Worm (Caenorhabditis elegans): ENCODE results near the gene ints-2.

ints-2 gene

ce11 chrV:14212813-14213212 lies 27.3 kb downstream of the ints-2 start:
- TF ChIP-seq ama-1 (optimal IDR thresholded peaks at IDR 0.05) (no peak), B0310.2 (tag; optimal IDR thresholded peaks at IDR 0.05) (no peak), tra-4 (tag; optimal IDR thresholded peaks at IDR 0.05) (no peak), aly-1 (tag; optimal IDR thresholded peaks at IDR 0.05) (no peak), tbx-37 (GFP tag; conservative IDR thresholded peaks at IDR 0.05) (no peak), hmbx-1 (tag; optimal IDR thresholded peaks at IDR 0.05) (no peak), ceh-36 (tag; optimal IDR thresholded peaks at IDR 0.05) (no peak), pes-1 (GFP tag; IDR thresholded peaks at IDR 0.05) (no peak), ets-7 (tag; optimal IDR thresholded peaks at IDR 0.05) (no peak), sea-1 (GFP tag; conservative IDR thresholded peaks at IDR 0.05) (no peak), F13C5.2 (tag; optimal IDR thresholded peaks at IDR 0.05) (no peak), ceh-13 (GFP tag; optimal IDR thresholded peaks at IDR 0.05) (no peak), hmg-4 (GFP tag; optimal IDR thresholded peaks at IDR 0.05) (no peak), scrt-1 (GFP tag; IDR thresholded peaks at IDR 0.05) (no peak), tbx-11 (GFP tag; IDR thresholded peaks at IDR 0.05) (no peak), flt-1 (GFP tag; IDR thresholded peaks at IDR 0.05) (no peak), hnd-1 (tag; optimal IDR thresholded peaks at IDR 0.05) (no peak)

ce11 chrV:14215106-14215505 lies 29.6 kb downstream of the ints-2 start, which contains the start of gene T16A9.5:
Gene T16A9.5 (minus strand): TSS chrV:14215206.
- TF ChIP-seq scrt-1 (GFP tag; IDR thresholded peaks at IDR 0.05): no peak
- no peak for TF ChIP-seq aly-1 (tag; optimal IDR thresholded peaks at IDR 0.05)
- TF ChIP-seq ceh-13 (GFP tag; optimal IDR thresholded peaks at IDR 0.05): no peak
- no peak for TF ChIP-seq B0310.2 (tag; optimal IDR thresholded peaks at IDR 0.05)
- no peak for TF ChIP-seq flt-1 (GFP tag; IDR thresholded peaks at IDR 0.05)
- TF ChIP-seq pes-1 (GFP tag; IDR thresholded peaks at IDR 0.05): no peak
- no peak for TF ChIP-seq ceh-36 (tag; optimal IDR thresholded peaks at IDR 0.05)
- no peak for TF ChIP-seq hmbx-1 (tag; optimal IDR thresholded peaks at IDR 0.05)

ce11 chrV:14223141-14223540 lies 37.7 kb downstream of the ints-2 start:
- no peak for TF ChIP-seq tbx-37 (GFP tag; conservative IDR thresholded peaks at IDR 0.05)
- no peak for TF ChIP-seq ceh-36 (tag; optimal IDR thresholded peaks at IDR 0.05)
- no peak for TF ChIP-seq tbx-11 (GFP tag; IDR thresholded peaks at IDR 0.05)
- no peak for TF ChIP-seq sea-1 (GFP tag; conservative IDR thresholded peaks at IDR 0.05)
- TF ChIP-seq tra-4 (tag; optimal IDR thresholded peaks at IDR 0.05): no peak
- TF ChIP-seq flt-1 (GFP tag; IDR thresholded peaks at IDR 0.05): no peak
- no peak for TF ChIP-seq ceh-13 (GFP tag; optimal IDR thresholded peaks at IDR 0.05)
- TF ChIP-seq ets-7 (tag; optimal IDR thresholded peaks at IDR 0.05): no peak
- no peak for TF ChIP-seq hmg-4 (GFP tag; optimal IDR thresholded peaks at IDR 0.05)
- TF ChIP-seq hnd-1 (tag; optimal IDR thresholded peaks at IDR 0.05): no peak
- no peak for TF ChIP-seq F13C5.2 (tag; optimal IDR thresholded peaks at IDR 0.05)
- no peak for TF ChIP-seq B0310.2 (tag; optimal IDR thresholded peaks at IDR 0.05)
- no peak for TF ChIP-seq hmbx-1 (tag; optimal IDR thresholded peaks at IDR 0.05)
- TF ChIP-seq ama-1 (optimal IDR thresholded peaks at IDR 0.05): no peak
- TF ChIP-seq aly-1 (tag; optimal IDR thresholded peaks at IDR 0.05): no peak
- TF ChIP-seq pes-1 (GFP tag; IDR thresholded peaks at IDR 0.05): no peak
- no peak for TF ChIP-seq scrt-1 (GFP tag; IDR thresholded peaks at IDR 0.05)

ce11 chrV:14226373-14226772 lies 40.9 kb downstream of the ints-2 start, which contains the start of gene nep-21:
Gene nep-21 (minus strand): TSS chrV:14226473.
- TF ChIP-seq tbx-37 (GFP tag; conservative IDR thresholded peaks at IDR 0.05) (no peak), ceh-36 (tag; optimal IDR thresholded peaks at IDR 0.05) (no peak), aly-1 (tag; optimal IDR thresholded peaks at IDR 0.05) (no peak), F13C5.2 (tag; optimal IDR thresholded peaks at IDR 0.05) (no peak), hnd-1 (tag; optimal IDR thresholded peaks at IDR 0.05) (no peak), ets-7 (tag; optimal IDR thresholded peaks at IDR 0.05) (no peak), tbx-11 (GFP tag; IDR thresholded peaks at IDR 0.05) (no peak), flt-1 (GFP tag; IDR thresholded peaks at IDR 0.05) (no peak), scrt-1 (GFP tag; IDR thresholded peaks at IDR 0.05) (no peak), ceh-13 (GFP tag; optimal IDR thresholded peaks at IDR 0.05) (no peak), pes-1 (GFP tag; IDR thresholded peaks at IDR 0.05) (no peak), B0310.2 (tag; optimal IDR thresholded peaks at IDR 0.05) (no peak)

ce11 chrV:14230788-14231583 lies 45.5 kb downstream of the ints-2 start:
- no peak for TF ChIP-seq aly-1 (tag; optimal IDR thresholded peaks at IDR 0.05)

ce11 chrV:14231656-14232055 lies 46.2 kb downstream of the ints-2 start:
- TF ChIP-seq flt-1 (GFP tag; IDR thresholded peaks at IDR 0.05): no peak
- no peak for TF ChIP-seq sea-1 (GFP tag; conservative IDR thresholded peaks at IDR 0.05)
- no peak for TF ChIP-seq F13C5.2 (tag; optimal IDR thresholded peaks at IDR 0.05)
- no peak for TF ChIP-seq hnd-1 (tag; optimal IDR thresholded peaks at IDR 0.05)
- no peak for TF ChIP-seq tbx-11 (GFP tag; IDR thresholded peaks at IDR 0.05)
- TF ChIP-seq pes-1 (GFP tag; IDR thresholded peaks at IDR 0.05): no peak
- TF ChIP-seq ceh-36 (tag; optimal IDR thresholded peaks at IDR 0.05): no peak
- no peak for TF ChIP-seq ceh-13 (GFP tag; optimal IDR thresholded peaks at IDR 0.05)
- no peak for TF ChIP-seq B0310.2 (tag; optimal IDR thresholded peaks at IDR 0.05)
- no peak for TF ChIP-seq hmbx-1 (tag; optimal IDR thresholded peaks at IDR 0.05)
- TF ChIP-seq aly-1 (tag; optimal IDR thresholded peaks at IDR 0.05): no peak
- no peak for TF ChIP-seq hmg-4 (GFP tag; optimal IDR thresholded peaks at IDR 0.05)

- TF ChIP-seq ama-1 (optimal IDR thresholded peaks at IDR 0.05) (no peak), aly-1 (tag; optimal IDR thresholded peaks at IDR 0.05) (no peak), hmg-4 (GFP tag; optimal IDR thresholded peaks at IDR 0.05) (no peak), B0310.2 (tag; optimal IDR thresholded peaks at IDR 0.05) (no peak), tbx-11 (GFP tag; IDR thresholded peaks at IDR 0.05) (no peak), tbx-37 (GFP tag; conservative IDR thresholded peaks at IDR 0.05) (no peak), tra-4 (tag; optimal IDR thresholded peaks at IDR 0.05) (no peak), hnd-1 (tag; optimal IDR thresholded peaks at IDR 0.05) (no peak), F13C5.2 (tag; optimal IDR thresholded peaks at IDR 0.05) (no peak), ceh-13 (GFP tag; optimal IDR thresholded peaks at IDR 0.05) (no peak)
These were observed 50.5 kb downstream of the ints-2 start, which contains the start of gene ent-3 for ce11 chrV:14235942-14236341. Gene ent-3 (minus strand): TSS chrV:14236042.

All from whole organism, early embryonic.